Fruit fly (Drosophila melanogaster): ENCODE data around the gene CG14546.

The CG14546 gene

DNA sequence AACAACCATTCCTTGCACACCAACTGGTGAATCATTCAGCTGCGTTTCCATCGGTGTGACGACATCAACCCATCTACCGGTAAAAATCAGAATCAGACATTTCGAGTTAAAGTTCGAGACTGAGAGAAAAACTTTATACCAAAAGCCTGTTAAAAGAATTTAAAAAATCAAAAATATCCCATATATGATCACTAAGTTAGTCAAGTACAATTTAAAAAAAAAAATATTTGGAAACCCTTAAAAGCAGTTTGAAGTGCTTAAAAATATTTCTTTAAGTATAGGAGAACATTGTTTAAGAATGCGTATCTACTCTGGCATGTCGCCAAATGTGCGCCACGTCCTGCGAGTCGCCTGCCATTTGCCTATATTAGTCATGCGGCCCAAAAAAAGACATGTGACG is 46.1 kb upstream of the CG14546 start (continued):
- TF ChIP-seq CG9437 (GFP tag; optimal IDR thresholded peaks at IDR 0.05) (no peak), CG6254 (GFP tag; optimal IDR thresholded peaks at IDR 0.05) (no peak), CG33213 (GFP tag; optimal IDR thresholded peaks at IDR 0.05) (no peak), fru (optimal IDR thresholded peaks at IDR 0.05) (no peak), CG12391 (tag; optimal IDR thresholded peaks at IDR 0.05) (no peak), CG5180 (GFP tag; optimal IDR thresholded peaks at IDR 0.05) (no peak), Elba2 (GFP tag; optimal IDR thresholded peaks at IDR 0.05) (no peak), H15 (GFP tag; IDR thresholded peaks at IDR 0.05) (no peak), CG4404 (GFP tag; IDR thresholded peaks at IDR 0.05) (no peak), CG15479 (GFP tag; optimal IDR thresholded peaks at IDR 0.05) (no peak), vnd (GFP tag; IDR thresholded peaks at IDR 0.05; ENCODE audit: partially characterized antibody) (no peak), chinmo (GFP tag; IDR thresholded peaks at IDR 0.05; ENCODE audit: partially characterized antibody) (no peak), stwl (tag; optimal IDR thresholded peaks at IDR 0.05) (no peak), Hmx (GFP tag; optimal IDR thresholded peaks at IDR 0.05) (no peak), Adf1 (GFP tag; IDR thresholded peaks at IDR 0.05) (no peak; the same call in 1 of the 2 replicates), CG34422 (GFP tag; IDR thresholded peaks at IDR 0.05) (0 out of 3 replicates have a peak, but pooled peaks have one; percentile 28), Lhr (GFP tag; optimal IDR thresholded peaks at IDR 0.05) (no peak), dysf (GFP tag; IDR thresholded peaks at IDR 0.05) (peak; percentile 60; the same call in 2 of the 3 replicates), CG12659 (GFP tag; optimal IDR thresholded peaks at IDR 0.05) (peak; percentile 12), Dbx (GFP tag; IDR thresholded peaks at IDR 0.05) (peak; percentile 46; the same call in 1 of the 3 replicates), CG32767 (GFP tag; IDR thresholded peaks at IDR 0.05) (no peak), CG17912 (GFP tag; optimal IDR thresholded peaks at IDR 0.05) (no peak), Pdp1 (GFP tag; optimal IDR thresholded peaks at IDR 0.05) (no peak), CG13775 (GFP tag; optimal IDR thresholded peaks at IDR 0.05) (no peak), CG14667 (GFP tag; IDR thresholded peaks at IDR 0.05) (no peak), CG2712 (tag; optimal IDR thresholded peaks at IDR 0.05) (no peak), CG4730 (GFP tag; IDR thresholded peaks at IDR 0.05) (no peak), dan (GFP tag; IDR thresholded peaks at IDR 0.05) (no peak), esg (GFP tag; conservative IDR thresholded peaks at IDR 0.05) (0 out of 2 replicates have a peak, but pooled peaks have one; percentile 20), CG9797 (GFP tag; optimal IDR thresholded peaks at IDR 0.05) (no peak), CG7357 (GFP tag; IDR thresholded peaks at IDR 0.05) (0 out of 3 replicates have a peak, but pooled peaks have one; percentile 22), corto (GFP tag; optimal IDR thresholded peaks at IDR 0.05) (no peak), CG8290 (GFP tag; optimal IDR thresholded peaks at IDR 0.05) (no peak), CG8290 (tag; optimal IDR thresholded peaks at IDR 0.05) (no peak), ranshi (GFP tag; IDR thresholded peaks at IDR 0.05) (peak; percentile 35; the same call in 1 of the 2 replicates), CG2120 (GFP tag; optimal IDR thresholded peaks at IDR 0.05) (peak; percentile 73), Dfd (GFP tag; optimal IDR thresholded peaks at IDR 0.05) (no peak), H2.0 (GFP tag; IDR thresholded peaks at IDR 0.05) (no peak), fd96Cb (tag; optimal IDR thresholded peaks at IDR 0.05) (no peak), psq (GFP tag; optimal IDR thresholded peaks at IDR 0.05) (no peak), dmrt99B (tag; optimal IDR thresholded peaks at IDR 0.05) (peak; percentile 24), CG8089 (GFP tag; optimal IDR thresholded peaks at IDR 0.05) (no peak), gt (GFP tag; IDR thresholded peaks at IDR 0.05) (no peak), hth (optimal IDR thresholded peaks at IDR 0.05) (no peak), sima (GFP tag; optimal IDR thresholded peaks at IDR 0.05) (no peak), lov (optimal IDR thresholded peaks at IDR 0.05) (no peak), lov (GFP tag; IDR thresholded peaks at IDR 0.05) (no peak), ro (GFP tag; IDR thresholded peaks at IDR 0.05) (no peak), Nf-YA (GFP tag; IDR thresholded peaks at IDR 0.05) (no peak), CG18476 (GFP tag; optimal IDR thresholded peaks at IDR 0.05) (no peak), CG12071 (GFP tag; optimal IDR thresholded peaks at IDR 0.05) (no peak), CG31388 (GFP tag; optimal IDR thresholded peaks at IDR 0.05) (no peak), exex (tag; optimal IDR thresholded peaks at IDR 0.05) (no peak)

All from whole organism, embryonic.